Fruit fly (Drosophila melanogaster): ENCODE measurements around the gene Lcp65Af.
A peak's percentile ranks its signal among the peaks of the same experiment; 100 is the strongest.

Lcp65Af gene

dm6 chr3L:6173826-6174255, 37.2 kb upstream of the Lcp65Af start, which contains the start of the genes fmt and CG7376 (continued):
- TF ChIP-seq Scr (GFP tag; IDR thresholded peaks at IDR 0.05; ENCODE audit: partially characterized antibody) (peak; percentile 80), gce (GFP tag; IDR thresholded peaks at IDR 0.05) (no peak), sens (GFP tag) (no peak), CG8089 (GFP tag; optimal IDR thresholded peaks at IDR 0.05) (no peak), ci (GFP tag; IDR thresholded peaks at IDR 0.05) (no peak), sima (GFP tag; optimal IDR thresholded peaks at IDR 0.05) (no peak), Kr (GFP tag; optimal IDR thresholded peaks at IDR 0.05) (no peak), CG13287 (GFP tag; IDR thresholded peaks at IDR 0.05; ENCODE audit: partially characterized antibody) (peak; percentile 70), Sry-β (GFP tag; optimal IDR thresholded peaks at IDR 0.05) (no peak), zfh2 (GFP tag; optimal IDR thresholded peaks at IDR 0.05) (no peak), phol (tag; optimal IDR thresholded peaks at IDR 0.05) (peak; percentile 68), her (GFP tag; optimal IDR thresholded peaks at IDR 0.05) (no peak), CG14050 (GFP tag; IDR thresholded peaks at IDR 0.05) (no peak), dimm (GFP tag; IDR thresholded peaks at IDR 0.05) (no peak), CG12219 (GFP tag; optimal IDR thresholded peaks at IDR 0.05) (no peak), Hmr (GFP tag; optimal IDR thresholded peaks at IDR 0.05) (no peak), cad (GFP tag; optimal IDR thresholded peaks at IDR 0.05) (no peak), CG12744 (GFP tag; optimal IDR thresholded peaks at IDR 0.05) (no peak), Ptx1 (GFP tag; IDR thresholded peaks at IDR 0.05) (no peak), Atf6 (GFP tag; IDR thresholded peaks at IDR 0.05) (no peak), Dip3 (GFP tag; optimal IDR thresholded peaks at IDR 0.05) (no peak), fd102C (GFP tag; optimal IDR thresholded peaks at IDR 0.05) (no peak), chinmo (GFP tag; IDR thresholded peaks at IDR 0.05; ENCODE audit: partially characterized antibody) (peak; percentile 75; the same call in 2 of the 4 replicates), CG2712 (tag; optimal IDR thresholded peaks at IDR 0.05) (no peak), crp (GFP tag; optimal IDR thresholded peaks at IDR 0.05) (no peak), CG7987 (GFP tag; optimal IDR thresholded peaks at IDR 0.05) (no peak), nom (GFP tag; optimal IDR thresholded peaks at IDR 0.05) (no peak), run (tag; optimal IDR thresholded peaks at IDR 0.05) (no peak), CG12236 (GFP tag; optimal IDR thresholded peaks at IDR 0.05) (no peak), jing (GFP tag; optimal IDR thresholded peaks at IDR 0.05) (no peak), CoRest (tag; optimal IDR thresholded peaks at IDR 0.05) (no peak), CG14667 (GFP tag; IDR thresholded peaks at IDR 0.05) (no peak), salm (tag; optimal IDR thresholded peaks at IDR 0.05) (no peak), CG32767 (GFP tag; IDR thresholded peaks at IDR 0.05) (no peak), al (GFP tag; IDR thresholded peaks at IDR 0.05) (no peak), schlank (tag; optimal IDR thresholded peaks at IDR 0.05) (no peak), CG15696 (tag; optimal IDR thresholded peaks at IDR 0.05) (peak; percentile 34), CG8944 (GFP tag; optimal IDR thresholded peaks at IDR 0.05) (no peak), CG4854 (GFP tag; optimal IDR thresholded peaks at IDR 0.05) (no peak), CG1792 (GFP tag; optimal IDR thresholded peaks at IDR 0.05) (no peak), dmrt11E (tag; optimal IDR thresholded peaks at IDR 0.05) (peak; percentile 33), Gsc (GFP tag; IDR thresholded peaks at IDR 0.05) (no peak), vnd (GFP tag; IDR thresholded peaks at IDR 0.05; ENCODE audit: partially characterized antibody) (peak; percentile 84), CG2120 (GFP tag; optimal IDR thresholded peaks at IDR 0.05) (peak; percentile 43), CG2875 (GFP tag; optimal IDR thresholded peaks at IDR 0.05) (no peak), shn (GFP tag; optimal IDR thresholded peaks at IDR 0.05) (no peak), CG17385 (GFP tag; optimal IDR thresholded peaks at IDR 0.05) (no peak), gsb (GFP tag; IDR thresholded peaks at IDR 0.05) (no peak), MBD-R2 (GFP tag; IDR thresholded peaks at IDR 0.05) (peak; percentile 46; the same call in 1 of the 2 replicates), corto (GFP tag; optimal IDR thresholded peaks at IDR 0.05) (no peak), dan (GFP tag; IDR thresholded peaks at IDR 0.05) (no peak), klu (GFP tag; IDR thresholded peaks at IDR 0.05) (no peak)

All from whole organism, embryonic.